Fruit fly (Drosophila melanogaster) whole organism, embryonic: ENCODE data around the gene Usf.

ENCODE experiments used
- ATbp ChIP-seq: fragments of 200-800 bp; sonication (Bioruptor generic); optimal IDR thresholded peaks from 2 replicates; lab custom pipeline; 2017; ENCODE audit warnings: missing biosample characterization, mild to moderate bottlenecking, missing genetic modification characterization, missing genetic modification reagents
- Ada2b ChIP-seq: fragments of 200-800 bp; sonication (Bioruptor generic); IDR thresholded peaks from 2 replicates; pipeline ENCODE4 v1.3.6; 2022; ENCODE audit warnings: missing biosample characterization, missing genetic modification characterization
- Atf-2 ChIP-seq: fragments of 200-800 bp; sonication (Bioruptor generic); optimal IDR thresholded peaks from 2 replicates; lab custom pipeline; 2016; ENCODE audit warnings: missing biosample characterization, missing genetic modification characterization
- CG10565 ChIP-seq: fragments of 200-800 bp; sonication (Bioruptor generic); optimal IDR thresholded peaks from 3 replicates; lab custom pipeline; 2016; ENCODE audit warnings: missing biosample characterization, mild to moderate bottlenecking, missing genetic modification characterization
- CG13123 ChIP-seq: fragments of 200-800 bp; sonication (Bioruptor generic); optimal IDR thresholded peaks from 2 replicates; lab custom pipeline; 2016; ENCODE audit warnings: missing biosample characterization, missing genetic modification characterization
- CG13287 ChIP-seq: fragments of 200-800 bp; sonication (Bioruptor generic); IDR thresholded peaks from 2 replicates; pipeline ENCODE4 v1.3.6; 2022; ENCODE audit warnings: missing biosample characterization, missing genetic modification characterization; ENCODE audit not compliant: partially characterized antibody
- CG17359 ChIP-seq: fragments of 200-800 bp; sonication (Bioruptor generic); optimal IDR thresholded peaks from 3 replicates; lab custom pipeline; 2018; ENCODE audit warnings: missing biosample characterization, mild to moderate bottlenecking, missing genetic modification characterization, moderate library complexity
- CG2116 ChIP-seq: fragments of 200-800 bp; sonication (Bioruptor generic); optimal IDR thresholded peaks from 3 replicates; lab custom pipeline; 2018; ENCODE audit warnings: missing biosample characterization, mild to moderate bottlenecking, missing genetic modification characterization
- CG2199 ChIP-seq: fragments of 200-800 bp; sonication (Bioruptor generic); IDR thresholded peaks from 3 replicates; pipeline ENCODE4 v1.3.6; 2022; ENCODE audit warnings: missing biosample characterization, missing genetic modification characterization
- CG31224 ChIP-seq: fragments of 200-800 bp; sonication (Bioruptor generic); IDR thresholded peaks from 2 replicates; pipeline ENCODE4 v1.3.6; 2022; ENCODE audit warnings: missing biosample characterization, missing genetic modification characterization
- CG3281 ChIP-seq: fragments of 200-800 bp; sonication (Bioruptor generic); optimal IDR thresholded peaks from 3 replicates; lab custom pipeline; 2017; ENCODE audit warnings: missing biosample characterization, mild to moderate bottlenecking, missing genetic modification characterization
- CG3838 ChIP-seq: fragments of 200-800 bp; sonication (Bioruptor generic); optimal IDR thresholded peaks from 3 replicates; lab custom pipeline; 2016; ENCODE audit warnings: missing biosample characterization, missing genetic modification characterization
- CG4360 ChIP-seq: fragments of 200-800 bp; sonication (Bioruptor generic); IDR thresholded peaks from 2 replicates; pipeline ENCODE4 v1.3.6; 2022; ENCODE audit warnings: missing biosample characterization, missing genetic modification characterization
- CG4424 ChIP-seq: fragments of 200-800 bp; sonication (Bioruptor generic); optimal IDR thresholded peaks from 3 replicates; lab custom pipeline; 2016; ENCODE audit warnings: missing biosample characterization, missing genetic modification characterization
- CG4854 ChIP-seq: fragments of 200-800 bp; sonication (Bioruptor generic); optimal IDR thresholded peaks from 2 replicates; lab custom pipeline; 2016; ENCODE audit warnings: missing biosample characterization, missing genetic modification characterization, inconsistent platforms
- CG6272 ChIP-seq: fragments of 200-800 bp; sonication (Bioruptor generic); IDR thresholded peaks from 2 replicates; pipeline ENCODE4 v1.3.6; 2022; ENCODE audit warnings: missing biosample characterization, missing genetic modification characterization
- CG7928 ChIP-seq: fragments of 200-800 bp; sonication (Bioruptor generic); optimal IDR thresholded peaks from 2 replicates; lab custom pipeline; 2017; ENCODE audit warnings: missing biosample characterization, mild to moderate bottlenecking, missing genetic modification characterization
- CG8089 ChIP-seq: fragments of 200-800 bp; sonication (Bioruptor generic); optimal IDR thresholded peaks from 3 replicates; lab custom pipeline; 2016; ENCODE audit warnings: missing biosample characterization, missing genetic modification characterization
- CG9215 ChIP-seq: fragments of 200-800 bp; sonication (Bioruptor generic); IDR thresholded peaks from 2 replicates; pipeline ENCODE4 v1.3.6; 2022; ENCODE audit warnings: missing biosample characterization, missing genetic modification characterization
- CG9437 ChIP-seq: fragments of 200-800 bp; sonication (Bioruptor generic); optimal IDR thresholded peaks from 2 replicates; lab custom pipeline; 2018; ENCODE audit warnings: missing biosample characterization, mild to moderate bottlenecking, missing genetic modification characterization
- CTCF ChIP-seq: fragments of 200-800 bp; sonication (Bioruptor generic); optimal IDR thresholded peaks from 2 replicates; lab custom pipeline; 2017; ENCODE audit warnings: missing biosample characterization, mild to moderate bottlenecking, missing genetic modification characterization, moderate library complexity
- Dad ChIP-seq: fragments of 200-800 bp; sonication (Bioruptor generic); optimal IDR thresholded peaks from 3 replicates; lab custom pipeline; 2016; ENCODE audit warnings: missing biosample characterization, missing genetic modification characterization
- Dbx ChIP-seq: fragments of 200-800 bp; sonication (Bioruptor generic); IDR thresholded peaks from 3 replicates; pipeline ENCODE4 v1.3.6; 2022; ENCODE audit warnings: missing biosample characterization, missing genetic modification characterization
- HHEX ChIP-seq: fragments of 200-800 bp; sonication (Bioruptor generic); optimal IDR thresholded peaks from 3 replicates; lab custom pipeline; 2017; ENCODE audit warnings: missing biosample characterization, mild to moderate bottlenecking, missing genetic modification characterization, missing genetic modification reagents
- HLH4C ChIP-seq: fragments of 200-800 bp; sonication (Bioruptor generic); IDR thresholded peaks from 3 replicates; pipeline ENCODE4 v1.3.6; 2022; ENCODE audit warnings: missing biosample characterization, missing genetic modification characterization; ENCODE audit not compliant: partially characterized antibody
- Neu2 ChIP-seq: fragments of 200-800 bp; sonication (Bioruptor generic); optimal IDR thresholded peaks from 3 replicates; lab custom pipeline; 2016; ENCODE audit warnings: missing biosample characterization, missing genetic modification characterization, borderline replicate concordance
- Oli ChIP-seq: fragments of 200-800 bp; sonication (Bioruptor generic); optimal IDR thresholded peaks from 2 replicates; lab custom pipeline; 2018; ENCODE audit warnings: missing biosample characterization, mild to moderate bottlenecking, missing genetic modification characterization, moderate library complexity
- Rfx ChIP-seq: fragments of 200-800 bp; sonication (Bioruptor generic); IDR thresholded peaks from 2 replicates; pipeline ENCODE4 v1.3.6; 2022; ENCODE audit warnings: missing biosample characterization, missing genetic modification characterization
- Sry-δ ChIP-seq: fragments of 200-800 bp; sonication (Bioruptor generic); optimal IDR thresholded peaks from 2 replicates; lab custom pipeline; 2016; ENCODE audit warnings: missing biosample characterization, missing genetic modification characterization
- TFAM ChIP-seq: fragments of 200-800 bp; sonication (Bioruptor generic); optimal IDR thresholded peaks from 2 replicates; lab custom pipeline; 2017; ENCODE audit warnings: missing biosample characterization, missing genetic modification characterization, inconsistent platforms
- Vsx1 ChIP-seq: fragments of 200-800 bp; sonication (Bioruptor generic); optimal IDR thresholded peaks from 2 replicates; lab custom pipeline; 2017; ENCODE audit warnings: missing biosample characterization, mild to moderate bottlenecking, missing genetic modification characterization, missing genetic modification reagents
- Xrp1 ChIP-seq: fragments of 200-800 bp; sonication (Bioruptor generic); IDR thresholded peaks from 2 replicates; pipeline ENCODE4 v1.3.6; 2022; ENCODE audit warnings: missing biosample characterization, missing genetic modification characterization
- bsh ChIP-seq, 2 experiments: fragments of 200-800 bp; sonication (Bioruptor generic); optimal IDR thresholded peaks; 2 replicates each; lab custom pipeline; 2017 to 2018; ENCODE audit warnings: mild to moderate bottlenecking in 2 of 2, missing biosample characterization in 2 of 2, missing genetic modification characterization in 2 of 2, moderate library complexity in 1 of 2
- emc ChIP-seq: fragments of 200-800 bp; sonication (Bioruptor generic); optimal IDR thresholded peaks from 2 replicates; lab custom pipeline; 2016; ENCODE audit warnings: missing biosample characterization, missing genetic modification characterization
- esg ChIP-seq: fragments of 200-800 bp; sonication (Bioruptor generic); conservative IDR thresholded peaks from 2 replicates; pipeline ENCODE4 v1.3.6; 2022; ENCODE audit warnings: missing biosample characterization, missing genetic modification characterization
- fd64A ChIP-seq: fragments of 200-800 bp; sonication (Bioruptor generic); optimal IDR thresholded peaks from 3 replicates; lab custom pipeline; 2018; ENCODE audit warnings: missing biosample characterization, mild to moderate bottlenecking, missing genetic modification characterization
- ham ChIP-seq: fragments of 200-800 bp; sonication (Bioruptor generic); IDR thresholded peaks from 2 replicates; pipeline ENCODE4 v1.3.6; 2022; ENCODE audit warnings: missing biosample characterization, missing genetic modification characterization
- ind ChIP-seq: fragments of 200-800 bp; sonication (Bioruptor generic); optimal IDR thresholded peaks from 3 replicates; lab custom pipeline; 2016; ENCODE audit warnings: missing biosample characterization, missing genetic modification characterization
- kah ChIP-seq: fragments of 200-800 bp; sonication (Bioruptor generic); optimal IDR thresholded peaks from 2 replicates; lab custom pipeline; 2018; ENCODE audit warnings: missing biosample characterization, mild to moderate bottlenecking, missing genetic modification characterization
- lbe ChIP-seq: fragments of 200-800 bp; sonication (Bioruptor generic); optimal IDR thresholded peaks from 2 replicates; lab custom pipeline; 2016; ENCODE audit warnings: missing biosample characterization, mild to moderate bottlenecking, missing genetic modification characterization
- lov ChIP-seq, 2 experiments: fragments of 200-800 bp in 1 of 2; fragments of >200 bp in 1 of 2; sonication (Bioruptor generic) in 1 of 2; IDR thresholded peaks in 1 of 2; optimal IDR thresholded peaks in 1 of 2; 2 replicates in 1 of 2; 3 replicates in 1 of 2; pipeline versions ENCODE4 v1.3.6 to Lab custom; 2017 to 2022; ENCODE audit warnings: missing biosample characterization in 1 of 2, missing genetic modification characterization in 1 of 2
- mld ChIP-seq: fragments of 200-800 bp; sonication (Bioruptor generic); IDR thresholded peaks from 3 replicates; pipeline ENCODE4 v1.3.6; 2022; ENCODE audit warnings: missing biosample characterization, missing genetic modification characterization; ENCODE audit not compliant: partially characterized antibody
- peb ChIP-seq: fragments of 200-800 bp; sonication (Bioruptor generic); IDR thresholded peaks from 2 replicates; pipeline ENCODE4 v1.3.6; 2022; ENCODE audit warnings: missing biosample characterization, missing genetic modification characterization
- ranshi ChIP-seq: fragments of 200-800 bp; sonication (Bioruptor generic); IDR thresholded peaks from 2 replicates; pipeline ENCODE4 v1.3.6; 2022; ENCODE audit warnings: missing biosample characterization, missing genetic modification characterization
- sc ChIP-seq, 3 experiments: fragments of >200 bp in 2 of 3; fragments of 200-800 bp in 1 of 3; sonication (Bioruptor generic) in 1 of 3; optimal IDR thresholded peaks; 2 replicates in 2 of 3; 3 replicates in 1 of 3; lab custom pipeline; 2017; ENCODE audit warnings: mild to moderate bottlenecking in 1 of 3, missing biosample characterization in 1 of 3, missing genetic modification characterization in 1 of 3, missing genetic modification reagents in 1 of 3
- sisA ChIP-seq: fragments of 200-800 bp; sonication (Bioruptor generic); IDR thresholded peaks from 2 replicates; pipeline ENCODE4 v1.3.6; 2022; ENCODE audit warnings: missing biosample characterization, missing genetic modification characterization
- sob ChIP-seq: fragments of 200-800 bp; sonication (Bioruptor generic); IDR thresholded peaks from 2 replicates; pipeline ENCODE4 v1.3.6; 2022; ENCODE audit warnings: missing biosample characterization, missing genetic modification characterization
- sqz ChIP-seq: fragments of 200-800 bp; sonication (Bioruptor generic); optimal IDR thresholded peaks from 3 replicates; lab custom pipeline; 2018; ENCODE audit warnings: missing biosample characterization, mild to moderate bottlenecking, missing genetic modification characterization
- toy ChIP-seq: fragments of 200-800 bp; sonication (Bioruptor generic); IDR thresholded peaks from 2 replicates; pipeline ENCODE4 v1.3.6; 2022; ENCODE audit warnings: missing biosample characterization, missing genetic modification characterization
- trh ChIP-seq: fragments of 200-800 bp; sonication (Bioruptor generic); optimal IDR thresholded peaks from 2 replicates; lab custom pipeline; 2016; ENCODE audit warnings: missing biosample characterization, missing genetic modification characterization
- unc-4 ChIP-seq: fragments of 200-800 bp; sonication (Bioruptor generic); IDR thresholded peaks from 2 replicates; pipeline ENCODE4 v1.3.6; 2022; ENCODE audit warnings: missing biosample characterization, missing genetic modification characterization; ENCODE audit not compliant: partially characterized antibody

The Usf gene

DNA sequence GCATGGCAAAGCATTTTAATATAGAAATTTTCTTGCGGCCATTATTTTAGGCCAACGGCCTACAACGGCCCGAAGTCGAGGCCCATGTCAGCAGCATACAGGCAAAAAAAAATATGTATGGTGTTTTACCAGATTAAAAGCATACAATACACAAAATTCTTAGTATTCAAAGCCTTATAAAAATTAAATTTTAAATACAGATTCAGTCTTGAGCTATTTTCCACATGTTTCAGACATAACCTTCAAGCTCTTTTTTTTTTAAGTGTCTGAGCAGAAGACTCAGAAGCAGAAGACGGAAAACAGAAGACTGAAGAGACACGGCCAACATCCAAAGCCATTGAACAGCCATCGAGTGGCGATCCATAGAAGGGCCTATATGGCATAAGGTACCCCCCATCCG, 33.2 kb upstream of the Usf start (continued):
- peak; percentile 51 for TF ChIP-seq Oli (tag; lab: Kevin White, UChicago)
- TF ChIP-seq emc (GFP tag; lab: Kevin White, UChicago) = no peak
- peak in 1 of 2 experiments; percentile 82 for TF ChIP-seq bsh (GFP tag; optimal IDR thresholded peaks at IDR 0.05; lab: Kevin White, UChicago)
- peak; percentile 73 for TF ChIP-seq Xrp1
- no peak for TF ChIP-seq CG2199
- TF ChIP-seq lov (optimal IDR thresholded peaks at IDR 0.05; lab: Kevin White, UChicago) = no peak
- TF ChIP-seq lov (GFP tag; IDR thresholded peaks at IDR 0.05; lab: Robert Waterston, UW) = no peak
- no peak for TF ChIP-seq CG8089 (GFP tag; lab: Kevin White, UChicago)
- TF ChIP-seq CG3838 (GFP tag; lab: Kevin White, UChicago) = no peak
- TF ChIP-seq CTCF = no peak
- TF ChIP-seq Rfx (GFP tag; lab: Robert Waterston, UW) = no peak
- TF ChIP-seq ind (GFP tag; lab: Kevin White, UChicago) = peak; percentile 17
- TF ChIP-seq Dbx (GFP tag; lab: Robert Waterston, UW) = no peak
- no peak for TF ChIP-seq lbe (GFP tag; lab: Kevin White, UChicago)
- TF ChIP-seq mld (GFP tag; lab: Robert Waterston, UW) = no peak
- TF ChIP-seq sc (optimal IDR thresholded peaks at IDR 0.05; lab: Kevin White, UChicago) = no peak
- peak; percentile 25 for TF ChIP-seq sc (GFP tag; optimal IDR thresholded peaks at IDR 0.05; lab: Kevin White, UChicago)
- TF ChIP-seq HLH4C (GFP tag; lab: Robert Waterston, UW) = no peak
- no peak for TF ChIP-seq CG13123
- peak; percentile 33 for TF ChIP-seq CG17359
- TF ChIP-seq ranshi (GFP tag; lab: Robert Waterston, UW) = peak; percentile 34; the same call in 1 of the 2 replicates
- TF ChIP-seq ATbp (GFP tag; lab: Kevin White, UChicago) = peak; percentile 29
- no peak for TF ChIP-seq ham
- no peak for TF ChIP-seq Sry-δ (GFP tag; lab: Kevin White, UChicago)
- TF ChIP-seq CG3281 (GFP tag; lab: Kevin White, UChicago) = no peak
- no peak for TF ChIP-seq CG31224 (GFP tag; lab: Robert Waterston, UW)
- TF ChIP-seq kah (GFP tag; lab: Kevin White, UChicago) = no peak
- TF ChIP-seq CG4854 (GFP tag; lab: Kevin White, UChicago) = no peak
- peak; percentile 28; the same call in 1 of the 2 replicates for TF ChIP-seq sisA (GFP tag; lab: Robert Waterston, UW)
- TF ChIP-seq CG10565 = no peak
- no peak for TF ChIP-seq trh (GFP tag; lab: Kevin White, UChicago)
- no peak for TF ChIP-seq CG13287 (GFP tag; lab: Robert Waterston, UW)
- TF ChIP-seq CG7928 (GFP tag; lab: Kevin White, UChicago) = no peak
- TF ChIP-seq CG4360 (GFP tag; lab: Robert Waterston, UW) = no peak
- no peak for TF ChIP-seq TFAM (GFP tag; lab: Kevin White, UChicago)
- no peak for TF ChIP-seq sqz (GFP tag; lab: Kevin White, UChicago)
- TF ChIP-seq fd64A = no peak
- peak; percentile 39 for TF ChIP-seq CG4424 (GFP tag; lab: Kevin White, UChicago)
- TF ChIP-seq CG9437 (GFP tag; lab: Kevin White, UChicago) = no peak
- no peak for TF ChIP-seq Neu2 (GFP tag; lab: Kevin White, UChicago)
- TF ChIP-seq unc-4 (GFP tag; lab: Robert Waterston, UW) = no peak
- 0 out of 2 replicates have a peak, but pooled peaks have one; percentile 19 for TF ChIP-seq Ada2b
- no peak for TF ChIP-seq esg (GFP tag; lab: Robert Waterston, UW)
- 0 out of 2 replicates have a peak, but pooled peaks have one; percentile 13 for TF ChIP-seq peb (GFP tag; lab: Robert Waterston, UW)
- TF ChIP-seq sob (GFP tag; lab: Robert Waterston, UW) = no peak; the same call in 1 of the 2 replicates
- no peak for TF ChIP-seq HHEX (GFP tag; lab: Kevin White, UChicago)
- peak; percentile 17 for TF ChIP-seq Atf-2 (GFP tag; lab: Kevin White, UChicago)
- no peak for TF ChIP-seq Vsx1 (GFP tag; lab: Kevin White, UChicago)
- no peak for TF ChIP-seq CG6272
- no peak for TF ChIP-seq Dad (GFP tag; lab: Kevin White, UChicago)
- TF ChIP-seq CG9215 (GFP tag; lab: Robert Waterston, UW) = no peak
- no peak for TF ChIP-seq CG2116
- TF ChIP-seq toy (GFP tag; lab: Robert Waterston, UW) = no peak
